Fruit fly (Drosophila melanogaster) whole organism, embryonic: ENCODE results near the gene dbe.

ENCODE experiments used
- ATbp ChIP-seq: fragments of 200-800 bp; sonication (Bioruptor generic); optimal IDR thresholded peaks from 2 replicates; lab custom pipeline; 2017; ENCODE audit warnings: missing biosample characterization, mild to moderate bottlenecking, missing genetic modification characterization, missing genetic modification reagents
- Abd-B ChIP-seq: fragments of 200-800 bp; sonication (Bioruptor generic); optimal IDR thresholded peaks from 2 replicates; lab custom pipeline; 2018; ENCODE audit warnings: missing biosample characterization, mild to moderate bottlenecking, missing genetic modification characterization, moderate library complexity
- CG10979 ChIP-seq: fragments of 200-800 bp; sonication (Bioruptor generic); optimal IDR thresholded peaks from 2 replicates; lab custom pipeline; 2018; ENCODE audit warnings: missing biosample characterization, mild to moderate bottlenecking, missing genetic modification characterization, moderate library complexity
- CG11093 ChIP-seq: fragments of 200-800 bp; sonication (Bioruptor generic); IDR thresholded peaks from 3 replicates; pipeline ENCODE4 v1.3.6; 2022; ENCODE audit warnings: missing biosample characterization, missing genetic modification characterization
- CG12391 ChIP-seq: fragments of 200-800 bp; sonication (Bioruptor generic); optimal IDR thresholded peaks from 3 replicates; lab custom pipeline; 2018; ENCODE audit warnings: missing biosample characterization, mild to moderate bottlenecking, missing genetic modification characterization, moderate library complexity
- CG14860 ChIP-seq: fragments of 200-800 bp; sonication (Bioruptor generic); IDR thresholded peaks from 3 replicates; pipeline ENCODE4 v1.3.6; 2022; ENCODE audit warnings: missing biosample characterization, missing genetic modification characterization; ENCODE audit not compliant: partially characterized antibody
- CG15514 ChIP-seq: fragments of 200-800 bp; sonication (Bioruptor generic); optimal IDR thresholded peaks from 3 replicates; lab custom pipeline; 2017; ENCODE audit warnings: missing biosample characterization, missing genetic modification characterization, mild to moderate bottlenecking, moderate library complexity, missing genetic modification reagents
- CG16815 ChIP-seq: fragments of 200-800 bp; sonication (Bioruptor generic); optimal IDR thresholded peaks from 3 replicates; lab custom pipeline; 2017; ENCODE audit warnings: missing biosample characterization, mild to moderate bottlenecking, missing genetic modification characterization
- CG18476 ChIP-seq: fragments of 200-800 bp; sonication (Bioruptor generic); optimal IDR thresholded peaks from 2 replicates; lab custom pipeline; 2016; ENCODE audit warnings: missing biosample characterization, mild to moderate bottlenecking, missing genetic modification characterization
- CG2889 ChIP-seq: fragments of 200-800 bp; sonication (Bioruptor generic); IDR thresholded peaks from 3 replicates; pipeline ENCODE4 v1.3.6; 2022; ENCODE audit warnings: missing biosample characterization, missing genetic modification characterization
- CG30431 ChIP-seq: fragments of 200-800 bp; sonication (Bioruptor generic); optimal IDR thresholded peaks from 2 replicates; lab custom pipeline; 2017; ENCODE audit warnings: missing biosample characterization, missing genetic modification characterization
- CG31388 ChIP-seq: fragments of 200-800 bp; sonication (Bioruptor generic); optimal IDR thresholded peaks from 2 replicates; lab custom pipeline; 2016; ENCODE audit warnings: missing biosample characterization, missing genetic modification characterization
- CG32772 ChIP-seq: fragments of 200-800 bp; sonication (Bioruptor generic); IDR thresholded peaks from 2 replicates; pipeline ENCODE4 v1.3.6; 2022; ENCODE audit warnings: missing biosample characterization, missing genetic modification characterization
- CG3995 ChIP-seq: fragments of 200-800 bp; sonication (Bioruptor generic); optimal IDR thresholded peaks from 3 replicates; lab custom pipeline; 2016; ENCODE audit warnings: missing biosample characterization, missing genetic modification characterization
- CG4617 ChIP-seq: fragments of 200-800 bp; sonication (Bioruptor generic); optimal IDR thresholded peaks from 3 replicates; lab custom pipeline; 2016; ENCODE audit warnings: missing biosample characterization, missing genetic modification characterization, borderline replicate concordance
- CG6175 ChIP-seq: fragments of 200-800 bp; sonication (Bioruptor generic); IDR thresholded peaks from 3 replicates; pipeline ENCODE4 v1.3.6; 2022; ENCODE audit warnings: missing biosample characterization, missing genetic modification characterization
- CG7357 ChIP-seq: fragments of 200-800 bp; sonication (Bioruptor generic); IDR thresholded peaks from 3 replicates; pipeline ENCODE4 v1.3.6; 2022; ENCODE audit warnings: missing biosample characterization, missing genetic modification characterization
- CG7556 ChIP-seq: fragments of 200-800 bp; sonication (Bioruptor generic); optimal IDR thresholded peaks from 2 replicates; lab custom pipeline; 2017; ENCODE audit warnings: missing biosample characterization, mild to moderate bottlenecking, missing genetic modification characterization
- CG8281 ChIP-seq: fragments of 200-800 bp; sonication (Bioruptor generic); optimal IDR thresholded peaks from 2 replicates; lab custom pipeline; 2018; ENCODE audit warnings: missing biosample characterization, mild to moderate bottlenecking, missing genetic modification characterization, moderate library complexity
- CG8359 ChIP-seq: fragments of 200-800 bp; sonication (Bioruptor generic); optimal IDR thresholded peaks from 2 replicates; lab custom pipeline; 2017; ENCODE audit warnings: missing biosample characterization, mild to moderate bottlenecking, missing genetic modification characterization, borderline replicate concordance
- Dip3 ChIP-seq: fragments of 200-800 bp; sonication (Bioruptor generic); optimal IDR thresholded peaks from 3 replicates; lab custom pipeline; 2016; ENCODE audit warnings: missing biosample characterization, missing genetic modification characterization
- Doc2 ChIP-seq: fragments of 200-800 bp; sonication (Bioruptor generic); IDR thresholded peaks from 2 replicates; pipeline ENCODE4 v1.3.6; 2022; ENCODE audit warnings: missing biosample characterization, missing genetic modification characterization
- Doc3 ChIP-seq: fragments of 200-800 bp; sonication (Bioruptor generic); IDR thresholded peaks from 3 replicates; pipeline ENCODE4 v1.3.6; 2022; ENCODE audit warnings: missing biosample characterization, missing genetic modification characterization; ENCODE audit not compliant: partially characterized antibody
- Fer2 ChIP-seq: fragments of 200-800 bp; sonication (Bioruptor generic); optimal IDR thresholded peaks from 2 replicates; lab custom pipeline; 2018; ENCODE audit warnings: missing biosample characterization, mild to moderate bottlenecking, missing genetic modification characterization, moderate library complexity
- Hsf ChIP-seq: fragments of 200-800 bp; sonication (Bioruptor generic); optimal IDR thresholded peaks from 3 replicates; lab custom pipeline; 2016; ENCODE audit warnings: missing biosample characterization, missing genetic modification characterization
- Kr ChIP-seq: fragments of 200-800 bp; sonication (Bioruptor generic); optimal IDR thresholded peaks from 2 replicates; lab custom pipeline; 2017; ENCODE audit warnings: missing biosample characterization, mild to moderate bottlenecking, missing genetic modification characterization
- Mrtf ChIP-seq: fragments of 200-800 bp; sonication (Bioruptor generic); IDR thresholded peaks from 3 replicates; pipeline ENCODE4 v1.3.6; 2022; ENCODE audit warnings: missing biosample characterization, missing genetic modification characterization
- Nf-YB ChIP-seq: fragments of 200-800 bp; sonication (Bioruptor generic); optimal IDR thresholded peaks from 3 replicates; lab custom pipeline; 2019; ENCODE audit warnings: missing biosample characterization, mild to moderate bottlenecking, missing genetic modification characterization, moderate library complexity
- Rfx ChIP-seq: fragments of 200-800 bp; sonication (Bioruptor generic); IDR thresholded peaks from 2 replicates; pipeline ENCODE4 v1.3.6; 2022; ENCODE audit warnings: missing biosample characterization, missing genetic modification characterization
- Ssrp ChIP-seq: fragments of 200-800 bp; sonication (Bioruptor generic); optimal IDR thresholded peaks from 2 replicates; lab custom pipeline; 2018; ENCODE audit warnings: missing biosample characterization, mild to moderate bottlenecking, missing genetic modification characterization, moderate library complexity
- amos ChIP-seq: fragments of 200-800 bp; sonication (Bioruptor generic); IDR thresholded peaks from 2 replicates; pipeline ENCODE4 v1.3.6; 2022; ENCODE audit warnings: missing biosample characterization, missing genetic modification characterization; ENCODE audit not compliant: partially characterized antibody
- aop ChIP-seq: fragments of 200-800 bp; sonication (Bioruptor generic); IDR thresholded peaks from 2 replicates; pipeline ENCODE4 v1.3.6; 2022; ENCODE audit warnings: missing biosample characterization, missing genetic modification characterization
- bigmax ChIP-seq: fragments of 200-800 bp; sonication (Bioruptor generic); optimal IDR thresholded peaks from 2 replicates; lab custom pipeline; 2018; ENCODE audit warnings: missing biosample characterization, mild to moderate bottlenecking, missing genetic modification characterization
- br ChIP-seq: fragments of >200 bp; optimal IDR thresholded peaks from 2 replicates; lab custom pipeline; 2017
- crol ChIP-seq: fragments of 200-800 bp; sonication (Bioruptor generic); IDR thresholded peaks from 2 replicates; pipeline ENCODE4 v1.3.6; 2022; ENCODE audit warnings: missing biosample characterization, missing genetic modification characterization
- cwo ChIP-seq: fragments of 200-800 bp; sonication (Bioruptor generic); optimal IDR thresholded peaks from 3 replicates; lab custom pipeline; 2017; ENCODE audit warnings: missing biosample characterization, missing genetic modification characterization, mild to moderate bottlenecking, moderate library complexity, missing genetic modification reagents
- disco-r ChIP-seq: fragments of 200-800 bp; sonication (Bioruptor generic); optimal IDR thresholded peaks from 2 replicates; lab custom pipeline; 2016; ENCODE audit warnings: missing biosample characterization, missing genetic modification characterization
- fru ChIP-seq: fragments of >200 bp; optimal IDR thresholded peaks from 2 replicates; lab custom pipeline; 2017
- ham ChIP-seq: fragments of 200-800 bp; sonication (Bioruptor generic); IDR thresholded peaks from 2 replicates; pipeline ENCODE4 v1.3.6; 2022; ENCODE audit warnings: missing biosample characterization, missing genetic modification characterization
- jing ChIP-seq: fragments of 200-800 bp; sonication (Bioruptor generic); optimal IDR thresholded peaks from 2 replicates; lab custom pipeline; 2018; ENCODE audit warnings: missing biosample characterization, mild to moderate bottlenecking, missing genetic modification characterization
- lmd ChIP-seq: fragments of 200-800 bp; sonication (Bioruptor generic); IDR thresholded peaks from 2 replicates; pipeline ENCODE4 v1.3.6; 2022; ENCODE audit warnings: missing biosample characterization, missing genetic modification characterization
- odd ChIP-seq: fragments of 200-800 bp; sonication (Bioruptor generic); optimal IDR thresholded peaks from 2 replicates; lab custom pipeline; 2017; ENCODE audit warnings: missing biosample characterization, mild to moderate bottlenecking, missing genetic modification characterization
- pan ChIP-seq, 4 experiments: fragments of >200 bp in 3 of 4; fragments of 200-800 bp in 1 of 4; sonication (Bioruptor generic) in 1 of 4; optimal IDR thresholded peaks in 3 of 4; IDR thresholded peaks in 1 of 4; 2 replicates each; pipeline versions ENCODE4 v1.3.6 to Lab custom; 2017 to 2022; ENCODE audit warnings: missing biosample characterization in 2 of 4, missing genetic modification characterization in 2 of 4, mixed read lengths in 1 of 4
- schlank ChIP-seq: fragments of 200-800 bp; sonication (Bioruptor generic); optimal IDR thresholded peaks from 2 replicates; lab custom pipeline; 2018; ENCODE audit warnings: missing biosample characterization, mild to moderate bottlenecking, missing genetic modification characterization
- sens-2 ChIP-seq: fragments of 200-800 bp; sonication (Bioruptor generic); IDR thresholded peaks from 2 replicates; pipeline ENCODE4 v1.3.6; 2022; ENCODE audit warnings: missing biosample characterization, missing genetic modification characterization
- shn ChIP-seq: fragments of 200-800 bp; sonication (Bioruptor generic); optimal IDR thresholded peaks from 3 replicates; lab custom pipeline; 2016; ENCODE audit warnings: missing biosample characterization, missing genetic modification characterization
- unpg ChIP-seq: fragments of 200-800 bp; sonication (Bioruptor generic); optimal IDR thresholded peaks from 3 replicates; lab custom pipeline; 2018; ENCODE audit warnings: missing biosample characterization, mild to moderate bottlenecking, missing genetic modification characterization, moderate library complexity
- wek ChIP-seq: fragments of 200-800 bp; sonication (Bioruptor generic); optimal IDR thresholded peaks from 3 replicates; lab custom pipeline; 2018; ENCODE audit warnings: missing biosample characterization, mild to moderate bottlenecking, missing genetic modification characterization, moderate library complexity
- zfh2 ChIP-seq: fragments of 200-800 bp; sonication (Bioruptor generic); optimal IDR thresholded peaks from 2 replicates; lab custom pipeline; 2016; ENCODE audit warnings: missing biosample characterization, missing genetic modification characterization

dbe gene

dm6 chr2L:870749-871418, 1.2 kb upstream of the dbe start (continued):
- TF ChIP-seq Hsf (GFP tag; lab: Kevin White, UChicago): peak; percentile 77
- TF ChIP-seq Rfx: peak; percentile 76
- peak; percentile 64 for TF ChIP-seq schlank (tag; lab: Kevin White, UChicago)
- TF ChIP-seq disco-r: peak; percentile 39
- peak; percentile 51 for TF ChIP-seq Abd-B (GFP tag; lab: Kevin White, UChicago)
- no peak for TF ChIP-seq pan (optimal IDR thresholded peaks at IDR 0.05; lab: Kevin White, UChicago)
- peak in 1 of 2 experiments; percentile 78 for TF ChIP-seq pan (GFP tag; optimal IDR thresholded peaks at IDR 0.05 in 1 of 2, IDR thresholded peaks at IDR 0.05 in 1 of 2)
- peak; percentile 38 for TF ChIP-seq amos (GFP tag; lab: Robert Waterston, UW)
- TF ChIP-seq CG3995 (GFP tag; lab: Kevin White, UChicago): peak; percentile 38
- peak; percentile 62 for TF ChIP-seq cwo (GFP tag; lab: Kevin White, UChicago)
- no peak for TF ChIP-seq crol (GFP tag; lab: Robert Waterston, UW)
- TF ChIP-seq sens-2 (GFP tag; lab: Robert Waterston, UW): peak; percentile 41; the same call in 1 of the 2 replicates
- peak; percentile 82 for TF ChIP-seq zfh2
- TF ChIP-seq CG18476 (GFP tag; lab: Kevin White, UChicago): peak; percentile 62
- TF ChIP-seq bigmax: no peak
- peak; percentile 57; the same call in 2 of the 3 replicates for TF ChIP-seq CG7357 (GFP tag; lab: Robert Waterston, UW)
- peak; percentile 60 for TF ChIP-seq CG4617
- peak; percentile 49; the same call in 1 of the 2 replicates for TF ChIP-seq CG32772 (GFP tag; lab: Robert Waterston, UW)
- peak; percentile 61 for TF ChIP-seq CG7556 (GFP tag; lab: Kevin White, UChicago)
- no peak for TF ChIP-seq br
- TF ChIP-seq CG6175 (GFP tag; lab: Robert Waterston, UW): peak; percentile 49; the same call in 1 of the 3 replicates
- TF ChIP-seq CG10979 (tag; lab: Kevin White, UChicago): peak; percentile 48
- no peak; the same call in 1 of the 2 replicates for TF ChIP-seq Doc2 (GFP tag; lab: Robert Waterston, UW)
- TF ChIP-seq Mrtf (GFP tag; lab: Robert Waterston, UW): peak; percentile 52; the same call in 2 of the 3 replicates
- peak; percentile 39 for TF ChIP-seq odd (GFP tag; lab: Kevin White, UChicago)
- peak; percentile 43 for TF ChIP-seq CG16815
- no peak for TF ChIP-seq jing (GFP tag; lab: Kevin White, UChicago)
- peak; percentile 73 for TF ChIP-seq CG15514 (GFP tag; lab: Kevin White, UChicago)
- TF ChIP-seq unpg (GFP tag; lab: Kevin White, UChicago): peak; percentile 71
- TF ChIP-seq CG8281 (tag; lab: Kevin White, UChicago): no peak
- no peak for TF ChIP-seq CG31388 (GFP tag; lab: Kevin White, UChicago)
- peak; percentile 59 for TF ChIP-seq CG12391
- no peak for TF ChIP-seq Nf-YB
- TF ChIP-seq Kr: no peak
- peak; percentile 21 for TF ChIP-seq wek
- TF ChIP-seq lmd: peak; percentile 59
- TF ChIP-seq Dip3: peak; percentile 62
- TF ChIP-seq Fer2 (tag; lab: Kevin White, UChicago): peak; percentile 53
- peak; percentile 25; the same call in 1 of the 2 replicates for TF ChIP-seq ham (GFP tag; lab: Robert Waterston, UW)
- TF ChIP-seq CG30431: peak; percentile 28
- TF ChIP-seq aop (GFP tag; lab: Robert Waterston, UW): no peak
- no peak for TF ChIP-seq CG14860 (GFP tag; lab: Robert Waterston, UW)
- no peak for TF ChIP-seq Doc3 (GFP tag; lab: Robert Waterston, UW)
- no peak for TF ChIP-seq CG2889 (GFP tag; lab: Robert Waterston, UW)
- peak; percentile 41 for TF ChIP-seq ATbp
- TF ChIP-seq shn: peak; percentile 41
- TF ChIP-seq Ssrp (tag; lab: Kevin White, UChicago): peak; percentile 67
- TF ChIP-seq CG11093 (GFP tag; lab: Robert Waterston, UW): no peak
- no peak for TF ChIP-seq fru (lab: Kevin White, UChicago)
- no peak for TF ChIP-seq CG8359 (GFP tag; lab: Kevin White, UChicago)
